Worm (Caenorhabditis elegans): ENCODE results near the gene str-138.

DNA sequence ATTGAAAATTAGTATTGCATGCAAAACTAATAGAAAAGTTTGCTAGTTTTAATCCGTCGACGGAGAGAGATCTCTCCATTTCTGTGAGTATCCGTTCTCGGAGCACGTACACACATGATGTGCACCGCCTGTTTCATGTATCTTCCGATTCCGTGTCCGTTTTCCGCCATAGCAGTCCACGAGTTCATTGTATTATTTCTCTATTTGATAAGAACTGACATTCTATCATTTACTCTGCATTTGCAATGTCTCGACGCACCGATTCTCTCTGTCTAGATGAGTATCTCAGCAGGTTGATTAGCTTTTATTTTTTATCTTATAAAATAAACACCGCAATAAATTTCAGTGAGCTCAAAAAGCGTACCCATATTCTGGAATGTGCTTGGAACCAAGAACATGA, 39.5 kb upstream of the str-138 start:
- TF ChIP-seq unc-62 (GFP tag; optimal IDR thresholded peaks at IDR 0.05) (no peak), snpc-4 (tag; optimal IDR thresholded peaks at IDR 0.05) (no peak), ztf-11 (tag; optimal IDR thresholded peaks at IDR 0.05) (no peak), unc-39 (tag; optimal IDR thresholded peaks at IDR 0.05) (no peak), tbx-8 (GFP tag; optimal IDR thresholded peaks at IDR 0.05) (no peak), mep-1 (tag; optimal IDR thresholded peaks at IDR 0.05) (no peak), sptf-1 (tag; optimal IDR thresholded peaks at IDR 0.05) (no peak), nhr-28 (tag; optimal IDR thresholded peaks at IDR 0.05) (no peak), nhr-12 (tag; optimal IDR thresholded peaks at IDR 0.05) (no peak), nhr-237 (tag; optimal IDR thresholded peaks at IDR 0.05) (no peak), lin-13 (tag; optimal IDR thresholded peaks at IDR 0.05) (no peak), drap-1 (GFP tag; optimal IDR thresholded peaks at IDR 0.05) (no peak), mab-5 (tag; optimal IDR thresholded peaks at IDR 0.05) (no peak)

Measured in whole organism, mixed stage, embryonic.